Worm (Caenorhabditis elegans) whole organism, early embryonic: ENCODE data around the gene C32D5.14.

Experiments used
- ama-1 ChIP-seq: fragments of 150-350 bp; optimal IDR thresholded peaks from 2 replicates; lab custom pipeline; 2014
- ceh-36 ChIP-seq: sonication (generic microtip); optimal IDR thresholded peaks from 2 replicates; lab custom pipeline; 2016; ENCODE audit warnings: missing genetic modification characterization, inconsistent platforms, missing compliant biosample characterization
- hmbx-1 ChIP-seq: sonication (generic microtip); optimal IDR thresholded peaks from 2 replicates; lab custom pipeline; 2016; ENCODE audit warnings: mild to moderate bottlenecking, missing genetic modification characterization, missing compliant biosample characterization
- sea-1 ChIP-seq: fragments of 200-800 bp; sonication (Bioruptor generic); conservative IDR thresholded peaks from 2 replicates; pipeline ENCODE4 v1.3.6; 2022; ENCODE audit warnings: missing genetic modification characterization, missing compliant biosample characterization

DNA sequence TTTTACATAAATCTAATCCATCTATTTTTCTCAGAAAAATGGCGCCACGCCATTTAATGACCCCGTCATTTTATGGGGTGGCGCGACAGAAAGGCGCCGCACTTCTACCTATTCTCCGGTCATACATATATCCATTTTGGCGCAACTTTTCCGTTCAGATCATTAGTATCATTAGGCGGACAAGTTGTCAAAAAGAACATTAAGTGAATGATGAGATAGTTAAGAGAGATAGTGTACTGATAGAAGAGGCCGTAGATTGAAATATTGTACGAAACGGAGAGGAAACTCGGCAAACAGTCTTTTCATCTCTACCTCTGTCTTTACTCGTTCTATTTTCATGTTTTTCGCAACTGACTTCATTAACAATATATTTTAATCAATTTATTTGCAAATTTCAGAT is 11.2 kb upstream of the C32D5.14 start, which contains the start of gene sma-6:
- no peak for TF ChIP-seq ama-1 (lab: Kevin White, UChicago)
- TF ChIP-seq sea-1 (GFP tag; lab: Robert Waterston, UW) = no peak
- TF ChIP-seq ceh-36 = no peak
- TF ChIP-seq hmbx-1 = no peak
